Fruit fly (Drosophila melanogaster): Measurements from ENCODE around the gene CG17378.
A peak's percentile ranks its signal among the peaks of the same experiment; 100 is the strongest.

Gene CG17378

dm6 chr2L:6747814-6748213 is 26.0 kb upstream of the CG17378 start, which contains the start of gene CG44271:
CG44271 (minus strand) TSS chr2L:6747914.
- TF ChIP-seq Mrtf (GFP tag; IDR thresholded peaks at IDR 0.05) (no peak), Hr39 (optimal IDR thresholded peaks at IDR 0.05) (no peak), unc-4 (GFP tag; IDR thresholded peaks at IDR 0.05; ENCODE audit: partially characterized antibody) (no peak), Ravus (GFP tag; IDR thresholded peaks at IDR 0.05) (no peak), dati (GFP tag; IDR thresholded peaks at IDR 0.05) (no peak), CG8478 (optimal IDR thresholded peaks at IDR 0.05) (no peak), Pdp1 (GFP tag; optimal IDR thresholded peaks at IDR 0.05) (no peak), CG10321 (GFP tag; IDR thresholded peaks at IDR 0.05) (no peak), sqz (GFP tag; optimal IDR thresholded peaks at IDR 0.05) (no peak), cato (GFP tag; optimal IDR thresholded peaks at IDR 0.05; ENCODE audit: borderline replicate concordance) (no peak), dm (GFP tag; optimal IDR thresholded peaks at IDR 0.05) (no peak), CG32532 (GFP tag; IDR thresholded peaks at IDR 0.05) (no peak), lbe (GFP tag; optimal IDR thresholded peaks at IDR 0.05) (no peak), Bteb2 (GFP tag; optimal IDR thresholded peaks at IDR 0.05) (no peak), gt (GFP tag; IDR thresholded peaks at IDR 0.05) (no peak), CG30431 (GFP tag; optimal IDR thresholded peaks at IDR 0.05) (no peak), CG7963 (GFP tag; IDR thresholded peaks at IDR 0.05; ENCODE audit: partially characterized antibody) (no peak), CG17912 (GFP tag; optimal IDR thresholded peaks at IDR 0.05) (no peak), hkb (optimal IDR thresholded peaks at IDR 0.05) (no peak), hkb (GFP tag; IDR thresholded peaks at IDR 0.05) (no peak)

dm6 chr2L:6751037-6751436 is 22.8 kb upstream of the CG17378 start:
- TF ChIP-seq CG12155 (GFP tag; optimal IDR thresholded peaks at IDR 0.05), result no peak
- no peak for TF ChIP-seq eve (GFP tag; optimal IDR thresholded peaks at IDR 0.05)
- peak; percentile 83 for TF ChIP-seq sr (GFP tag; IDR thresholded peaks at IDR 0.05)
- TF ChIP-seq Med (GFP tag), result peak; percentile 55
- no peak for TF ChIP-seq CG4854 (GFP tag; optimal IDR thresholded peaks at IDR 0.05)
- TF ChIP-seq Oli (tag; optimal IDR thresholded peaks at IDR 0.05), result no peak
- TF ChIP-seq so (GFP tag; IDR thresholded peaks at IDR 0.05), result no peak
- no peak for TF ChIP-seq dimm (GFP tag; IDR thresholded peaks at IDR 0.05)
- no peak for TF ChIP-seq crp (GFP tag; optimal IDR thresholded peaks at IDR 0.05)
- TF ChIP-seq slbo (GFP tag; IDR thresholded peaks at IDR 0.05), result no peak
- no peak for TF ChIP-seq org-1 (GFP tag; optimal IDR thresholded peaks at IDR 0.05)
- TF ChIP-seq cwo (GFP tag; optimal IDR thresholded peaks at IDR 0.05), result peak; percentile 15
- TF ChIP-seq MESR4 (GFP tag; optimal IDR thresholded peaks at IDR 0.05), result no peak
- 0 out of 2 replicates have a peak, but pooled peaks have one; percentile 20 for TF ChIP-seq CG32532 (GFP tag; IDR thresholded peaks at IDR 0.05)
- TF ChIP-seq CG3065 (GFP tag; optimal IDR thresholded peaks at IDR 0.05), result no peak
- TF ChIP-seq Adf1 (GFP tag; IDR thresholded peaks at IDR 0.05), result no peak
- TF ChIP-seq Hr39 (optimal IDR thresholded peaks at IDR 0.05), result peak; percentile 15
- 0 out of 2 replicates have a peak, but pooled peaks have one; percentile 15 for TF ChIP-seq Drgx (GFP tag; IDR thresholded peaks at IDR 0.05)
- TF ChIP-seq vfl (GFP tag; optimal IDR thresholded peaks at IDR 0.05), result no peak
- no peak for TF ChIP-seq Nf-YB (GFP tag; optimal IDR thresholded peaks at IDR 0.05)
- TF ChIP-seq Rfx (GFP tag; IDR thresholded peaks at IDR 0.05), result peak; percentile 51
- no peak for TF ChIP-seq CG11085 (GFP tag; IDR thresholded peaks at IDR 0.05)
- no peak for TF ChIP-seq ATbp (GFP tag; optimal IDR thresholded peaks at IDR 0.05)
- no peak for TF ChIP-seq nau (GFP tag; optimal IDR thresholded peaks at IDR 0.05)
- TF ChIP-seq CG6791 (GFP tag; IDR thresholded peaks at IDR 0.05; ENCODE audit: partially characterized antibody), result no peak
- no peak for TF ChIP-seq E2f1 (GFP tag; IDR thresholded peaks at IDR 0.05)
- peak; percentile 86 for TF ChIP-seq CG10543 (GFP tag; optimal IDR thresholded peaks at IDR 0.05)
- no peak for TF ChIP-seq CG1832 (GFP tag; optimal IDR thresholded peaks at IDR 0.05)
- peak; percentile 98 for TF ChIP-seq CG12769 (tag; optimal IDR thresholded peaks at IDR 0.05)
- no peak for TF ChIP-seq CG8765 (GFP tag; IDR thresholded peaks at IDR 0.05)
- TF ChIP-seq Gsc (GFP tag; IDR thresholded peaks at IDR 0.05), result no peak
- TF ChIP-seq sqz (GFP tag; optimal IDR thresholded peaks at IDR 0.05), result no peak
- TF ChIP-seq CG2889 (GFP tag; IDR thresholded peaks at IDR 0.05), result no peak
- TF ChIP-seq yki (optimal IDR thresholded peaks at IDR 0.05), result no peak
- no peak for TF ChIP-seq stc (GFP tag; IDR thresholded peaks at IDR 0.05)
- TF ChIP-seq Deaf1 (tag; optimal IDR thresholded peaks at IDR 0.05), result peak; percentile 31
